Worm (Caenorhabditis elegans) whole organism, L3 larva: Measurements from ENCODE around the gene cest-31.

Experiments
- lin-15B ChIP-seq: fragments of 150-350 bp; optimal IDR thresholded peaks from 2 replicates; lab custom pipeline; 2014; ENCODE audit warnings: missing biosample characterization, missing genetic modification characterization
- lin-39 ChIP-seq: fragments of 150-350 bp; optimal IDR thresholded peaks from 2 replicates; lab custom pipeline; 2018; ENCODE audit warnings: missing biosample characterization, missing genetic modification reagents, missing genetic modification characterization
- nhr-12 ChIP-seq: fragments of 150-350 bp; optimal IDR thresholded peaks from 2 replicates; lab custom pipeline; 2014; ENCODE audit warnings: missing biosample characterization, missing genetic modification characterization
- tbx-2 ChIP-seq: sonication (generic microtip); optimal IDR thresholded peaks from 2 replicates; lab custom pipeline; 2016; ENCODE audit warnings: mild to moderate bottlenecking, missing genetic modification characterization, missing compliant biosample characterization
- ztf-11 ChIP-seq: fragments of 150-350 bp; optimal IDR thresholded peaks from 2 replicates; lab custom pipeline; 2014; ENCODE audit warnings: missing biosample characterization, missing genetic modification characterization

DNA sequence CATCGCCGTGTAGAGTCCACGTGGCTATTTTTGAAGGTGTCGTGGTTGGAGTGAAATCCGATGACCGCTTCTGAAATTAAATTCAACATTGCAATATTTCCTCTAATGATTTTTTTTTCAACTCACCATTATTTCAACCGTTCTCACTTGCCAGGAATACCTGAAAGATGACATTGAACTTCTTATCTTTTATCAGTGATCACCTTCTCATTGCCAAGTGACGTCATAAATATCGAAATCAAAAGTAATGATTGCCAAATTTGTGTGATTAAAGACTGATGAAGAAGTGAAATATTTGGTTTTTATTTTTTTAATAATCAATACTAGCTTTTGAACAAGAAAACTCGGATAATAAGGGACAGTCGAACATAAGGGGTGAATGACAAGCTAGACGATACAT, 32.7 kb downstream of the cest-31 start, which contains the start of gene W02F12.4:
- no peak for TF ChIP-seq lin-15B (tag; lab: Kevin White, UChicago)
- no peak for TF ChIP-seq lin-39 (tag; lab: Kevin White, UChicago)
- no peak for TF ChIP-seq ztf-11 (tag; lab: Kevin White, UChicago)
- no peak for TF ChIP-seq tbx-2 (tag; lab: Kevin White, UChicago)
- no peak for TF ChIP-seq nhr-12 (tag; lab: Kevin White, UChicago)
